Worm (Caenorhabditis elegans) whole organism, early embryonic: ENCODE measurements around the gene col-106.

Experiments used
- B0310.2 ChIP-seq: sonication (generic microtip); optimal IDR thresholded peaks from 2 replicates; lab custom pipeline; 2016; ENCODE audit warnings: mild to moderate bottlenecking, missing genetic modification characterization, missing compliant biosample characterization
- F13C5.2 ChIP-seq: sonication (generic microtip); optimal IDR thresholded peaks from 2 replicates; lab custom pipeline; 2017; ENCODE audit warnings: mild to moderate bottlenecking, missing genetic modification characterization, inconsistent platforms, missing compliant biosample characterization
- aly-1 ChIP-seq: sonication (generic microtip); optimal IDR thresholded peaks from 2 replicates; lab custom pipeline; 2016; ENCODE audit warnings: missing genetic modification characterization, missing compliant biosample characterization
- ama-1 ChIP-seq: fragments of 150-350 bp; optimal IDR thresholded peaks from 2 replicates; lab custom pipeline; 2014
- ceh-13 ChIP-seq: fragments of 200-800 bp; sonication (Bioruptor generic); optimal IDR thresholded peaks from 2 replicates; lab custom pipeline; 2018; ENCODE audit warnings: mild to moderate bottlenecking, missing genetic modification characterization, missing compliant biosample characterization
- ceh-36 ChIP-seq: sonication (generic microtip); optimal IDR thresholded peaks from 2 replicates; lab custom pipeline; 2016; ENCODE audit warnings: missing genetic modification characterization, inconsistent platforms, missing compliant biosample characterization
- ets-7 ChIP-seq: sonication (generic microtip); optimal IDR thresholded peaks from 2 replicates; lab custom pipeline; 2016; ENCODE audit warnings: missing genotype, missing genetic modification characterization, missing compliant biosample characterization
- flt-1 ChIP-seq: fragments of 200-800 bp; sonication (Bioruptor generic); IDR thresholded peaks from 2 replicates; pipeline ENCODE4 v1.3.6; 2022; ENCODE audit warnings: missing genetic modification characterization, missing compliant biosample characterization
- hmbx-1 ChIP-seq: sonication (generic microtip); optimal IDR thresholded peaks from 2 replicates; lab custom pipeline; 2016; ENCODE audit warnings: mild to moderate bottlenecking, missing genetic modification characterization, missing compliant biosample characterization
- hmg-4 ChIP-seq: fragments of 200-800 bp; sonication (Bioruptor generic); optimal IDR thresholded peaks from 2 replicates; lab custom pipeline; 2018; ENCODE audit warnings: mild to moderate bottlenecking, missing genetic modification characterization, missing compliant biosample characterization
- hnd-1 ChIP-seq: sonication (generic microtip); optimal IDR thresholded peaks from 2 replicates; lab custom pipeline; 2016; ENCODE audit warnings: missing genetic modification characterization, missing compliant biosample characterization
- pes-1 ChIP-seq: fragments of 200-800 bp; sonication (Bioruptor generic); IDR thresholded peaks from 2 replicates; pipeline ENCODE4 v1.3.6; 2022; ENCODE audit warnings: missing genetic modification reagents, missing genetic modification characterization, missing compliant biosample characterization
- scrt-1 ChIP-seq: fragments of 200-800 bp; sonication (Bioruptor generic); IDR thresholded peaks from 2 replicates; pipeline ENCODE4 v1.3.6; 2022; ENCODE audit warnings: missing genetic modification characterization, missing compliant biosample characterization
- sea-1 ChIP-seq: fragments of 200-800 bp; sonication (Bioruptor generic); conservative IDR thresholded peaks from 2 replicates; pipeline ENCODE4 v1.3.6; 2022; ENCODE audit warnings: missing genetic modification characterization, missing compliant biosample characterization
- tbx-11 ChIP-seq: fragments of 200-800 bp; sonication (Bioruptor generic); IDR thresholded peaks from 2 replicates; pipeline ENCODE4 v1.3.6; 2022; ENCODE audit warnings: missing genetic modification characterization, missing compliant biosample characterization
- tbx-37 ChIP-seq: fragments of 200-800 bp; sonication (Bioruptor generic); conservative IDR thresholded peaks from 2 replicates; pipeline ENCODE4 v1.3.6; 2022; ENCODE audit warnings: missing genetic modification reagents, missing genetic modification characterization, missing compliant biosample characterization
- tra-4 ChIP-seq: sonication (generic microtip); optimal IDR thresholded peaks from 2 replicates; lab custom pipeline; 2017; ENCODE audit warnings: missing genetic modification characterization, missing compliant biosample characterization

The col-106 gene

ce11 chrIV:1460686-1461085 lies at the start of gene col-106:
Gene col-106, minus strand, starts transcription at chrIV:1460786.
- TF ChIP-seq tbx-37 (GFP tag; lab: Robert Waterston, UW), result no peak
- TF ChIP-seq scrt-1 (GFP tag; lab: Robert Waterston, UW), result no peak
- TF ChIP-seq aly-1 (tag; lab: Kevin White, UChicago), result no peak
- TF ChIP-seq ama-1, result no peak
- no peak for TF ChIP-seq tra-4 (tag; lab: Kevin White, UChicago)
- no peak for TF ChIP-seq flt-1 (GFP tag; lab: Robert Waterston, UW)

ce11 chrIV:1510241-1510640 lies 49.7 kb upstream of the col-106 start, which contains the start of gene txt-4:
Gene txt-4, plus strand, starts transcription at chrIV:1510564.
- TF ChIP-seq B0310.2 (tag; lab: Kevin White, UChicago) (no peak), aly-1 (tag; lab: Kevin White, UChicago) (no peak), sea-1 (GFP tag; lab: Robert Waterston, UW) (no peak), ama-1 (no peak), hmbx-1 (tag; lab: Kevin White, UChicago) (no peak), ets-7 (tag; lab: Kevin White, UChicago) (no peak), ceh-36 (no peak), hnd-1 (tag; lab: Kevin White, UChicago) (no peak), tbx-11 (no peak), hmg-4 (GFP tag; lab: Kevin White, UChicago) (no peak), tbx-37 (GFP tag; lab: Robert Waterston, UW) (no peak), ceh-13 (GFP tag; lab: Kevin White, UChicago) (no peak), pes-1 (GFP tag; lab: Robert Waterston, UW) (no peak), scrt-1 (GFP tag; lab: Robert Waterston, UW) (no peak), F13C5.2 (tag; lab: Kevin White, UChicago) (no peak), flt-1 (GFP tag; lab: Robert Waterston, UW) (no peak)

- no peak for TF ChIP-seq scrt-1 (GFP tag; lab: Robert Waterston, UW)
- TF ChIP-seq tbx-37 (GFP tag; lab: Robert Waterston, UW), result no peak
- TF ChIP-seq pes-1 (GFP tag; lab: Robert Waterston, UW), result no peak
- TF ChIP-seq hnd-1 (tag; lab: Kevin White, UChicago), result no peak
- TF ChIP-seq ama-1, result no peak
- TF ChIP-seq F13C5.2 (tag; lab: Kevin White, UChicago), result no peak
- no peak for TF ChIP-seq hmbx-1 (tag; lab: Kevin White, UChicago)
These were observed 36.9 kb upstream of the col-106 start, which contains the start of gene hxk-3 for ce11 chrIV:1497448-1497847. Gene hxk-3, plus strand, starts transcription at chrIV:1497626.

ce11 chrIV:1496679-1497033 lies 36.1 kb upstream of the col-106 start:
- no peak for TF ChIP-seq tbx-11
- no peak for TF ChIP-seq ets-7 (tag; lab: Kevin White, UChicago)
- TF ChIP-seq sea-1 (GFP tag; lab: Robert Waterston, UW), result no peak
- no peak for TF ChIP-seq ceh-36
- TF ChIP-seq tbx-37 (GFP tag; lab: Robert Waterston, UW), result no peak
- TF ChIP-seq tra-4 (tag; lab: Kevin White, UChicago), result no peak
- no peak for TF ChIP-seq F13C5.2 (tag; lab: Kevin White, UChicago)
- TF ChIP-seq B0310.2 (tag; lab: Kevin White, UChicago), result no peak
- no peak for TF ChIP-seq flt-1 (GFP tag; lab: Robert Waterston, UW)
- no peak for TF ChIP-seq ama-1
- no peak for TF ChIP-seq scrt-1 (GFP tag; lab: Robert Waterston, UW)

- TF ChIP-seq flt-1 (GFP tag; lab: Robert Waterston, UW) (no peak), hmg-4 (GFP tag; lab: Kevin White, UChicago) (no peak), ceh-13 (GFP tag; lab: Kevin White, UChicago) (no peak), hmbx-1 (tag; lab: Kevin White, UChicago) (no peak), F13C5.2 (tag; lab: Kevin White, UChicago) (no peak), pes-1 (GFP tag; lab: Robert Waterston, UW) (no peak)
These were observed 35.6 kb upstream of the col-106 start, which contains the start of gene npp-20 for ce11 chrIV:1496017-1496678. Gene npp-20, minus strand, starts transcription at chrIV:1496022.

- TF ChIP-seq tra-4 (tag; lab: Kevin White, UChicago) (no peak), ceh-36 (no peak), tbx-37 (GFP tag; lab: Robert Waterston, UW) (no peak), pes-1 (GFP tag; lab: Robert Waterston, UW) (no peak), sea-1 (GFP tag; lab: Robert Waterston, UW) (no peak), hmbx-1 (tag; lab: Kevin White, UChicago) (no peak), scrt-1 (GFP tag; lab: Robert Waterston, UW) (no peak), tbx-11 (no peak), B0310.2 (tag; lab: Kevin White, UChicago) (no peak), flt-1 (GFP tag; lab: Robert Waterston, UW) (no peak), F13C5.2 (tag; lab: Kevin White, UChicago) (no peak), ceh-13 (GFP tag; lab: Kevin White, UChicago) (no peak), ama-1 (no peak)
These were observed 24.4 kb upstream of the col-106 start, which contains the start of gene Y77E11A.16 for ce11 chrIV:1484968-1485474. Gene Y77E11A.16, plus strand, starts transcription at chrIV:1485424.

- TF ChIP-seq tbx-37 (GFP tag; lab: Robert Waterston, UW), result no peak
- TF ChIP-seq tbx-11, result no peak
- no peak for TF ChIP-seq ceh-36
- no peak for TF ChIP-seq tra-4 (tag; lab: Kevin White, UChicago)
- no peak for TF ChIP-seq flt-1 (GFP tag; lab: Robert Waterston, UW)
- TF ChIP-seq ets-7 (tag; lab: Kevin White, UChicago), result no peak
- TF ChIP-seq pes-1 (GFP tag; lab: Robert Waterston, UW), result no peak
- no peak for TF ChIP-seq hmbx-1 (tag; lab: Kevin White, UChicago)
- TF ChIP-seq sea-1 (GFP tag; lab: Robert Waterston, UW), result no peak
- TF ChIP-seq ama-1, result no peak
- no peak for TF ChIP-seq ceh-13 (GFP tag; lab: Kevin White, UChicago)
- TF ChIP-seq hnd-1 (tag; lab: Kevin White, UChicago), result no peak
- TF ChIP-seq scrt-1 (GFP tag; lab: Robert Waterston, UW), result no peak
- TF ChIP-seq hmg-4 (GFP tag; lab: Kevin White, UChicago), result no peak
- TF ChIP-seq B0310.2 (tag; lab: Kevin White, UChicago), result no peak
- TF ChIP-seq F13C5.2 (tag; lab: Kevin White, UChicago), result no peak
These were observed 18.1 kb upstream of the col-106 start for ce11 chrIV:1478649-1479048.
